Worm (Caenorhabditis elegans) whole organism, midembryonic: ENCODE results near the gene Y105C5B.9.
A peak's percentile ranks its signal among the peaks of the same experiment; 100 is the strongest.

Source experiments
- T22C8.4 ChIP-seq: fragments of 200-800 bp; sonication (Bioruptor generic); IDR thresholded peaks from 2 replicates; pipeline ENCODE4 v1.3.6; 2022; ENCODE audit warnings: missing genetic modification characterization, missing compliant biosample characterization
- cog-1 ChIP-seq: sonication (generic microtip); optimal IDR thresholded peaks from 2 replicates; lab custom pipeline; 2016; ENCODE audit warnings: missing genetic modification characterization, missing compliant biosample characterization
- flt-1 ChIP-seq: fragments of 200-800 bp; sonication (Bioruptor generic); IDR thresholded peaks from 2 replicates; pipeline ENCODE4 v1.3.6; 2022; ENCODE audit warnings: missing genetic modification characterization, missing compliant biosample characterization
- klf-2 ChIP-seq: fragments of 200-800 bp; sonication (Bioruptor generic); conservative IDR thresholded peaks from 2 replicates; pipeline ENCODE4 v1.3.6; 2022; ENCODE audit warnings: missing genetic modification reagents, missing genetic modification characterization, missing compliant biosample characterization
- med-1 ChIP-seq: sonication (generic microtip); optimal IDR thresholded peaks from 2 replicates; lab custom pipeline; 2017; ENCODE audit warnings: missing genetic modification characterization, mild to moderate bottlenecking, missing compliant biosample characterization, antibody characterized with exemption, missing genetic modification reagents; ENCODE audit not compliant: insufficient read depth
- ref-1 ChIP-seq: fragments of 200-800 bp; sonication (Bioruptor generic); conservative IDR thresholded peaks from 2 replicates; pipeline ENCODE4 v1.3.6; 2022; ENCODE audit warnings: missing genetic modification reagents, missing genetic modification characterization, missing compliant biosample characterization
- tab-1 ChIP-seq: fragments of 200-800 bp; sonication (Bioruptor generic); IDR thresholded peaks from 2 replicates; pipeline ENCODE4 v1.3.6; 2022; ENCODE audit warnings: missing genetic modification characterization, missing compliant biosample characterization
- ztf-23 ChIP-seq: fragments of 200-800 bp; sonication (Bioruptor generic); IDR thresholded peaks from 2 replicates; pipeline ENCODE4 v1.3.6; 2022; ENCODE audit warnings: missing genetic modification reagents, missing genetic modification characterization, missing compliant biosample characterization
- ztf-29 ChIP-seq: fragments of 200-800 bp; sonication (Bioruptor generic); IDR thresholded peaks from 2 replicates; pipeline ENCODE4 v1.3.6; 2022; ENCODE audit warnings: missing genetic modification reagents, missing genetic modification characterization, missing compliant biosample characterization

Gene Y105C5B.9

ce11 chrIV:15915061-15915460 is 15.3 kb upstream of the Y105C5B.9 start:
- TF ChIP-seq cog-1 (tag; lab: Kevin White, UChicago) (no peak), klf-2 (no peak), ztf-23 (GFP tag; lab: Robert Waterston, UW) (no peak), ztf-29 (no peak), med-1 (no peak), flt-1 (no peak), tab-1 (GFP tag; lab: Robert Waterston, UW) (no peak), ref-1 (GFP tag; lab: Robert Waterston, UW) (no peak), T22C8.4 (GFP tag; lab: Robert Waterston, UW) (no peak)

ce11 chrIV:15923000-15923399 is 7.4 kb upstream of the Y105C5B.9 start:
- TF ChIP-seq flt-1 (no peak), ztf-23 (GFP tag; lab: Robert Waterston, UW) (no peak), klf-2 (no peak), cog-1 (tag; lab: Kevin White, UChicago) (no peak)

- TF ChIP-seq tab-1 (GFP tag; lab: Robert Waterston, UW) (no peak), flt-1 (no peak), cog-1 (tag; lab: Kevin White, UChicago) (no peak), klf-2 (no peak), ztf-29 (no peak), T22C8.4 (GFP tag; lab: Robert Waterston, UW) (no peak), ztf-23 (GFP tag; lab: Robert Waterston, UW) (no peak), med-1 (no peak), ref-1 (GFP tag; lab: Robert Waterston, UW) (no peak)
Measured at ce11 chrIV:15926746-15927145, 3.6 kb upstream of the Y105C5B.9 start, which contains the start of gene Y105C5B.8. Gene Y105C5B.8 (minus strand): TSS chrIV:15926846.

- TF ChIP-seq flt-1 (no peak), ztf-23 (GFP tag; lab: Robert Waterston, UW) (no peak), ztf-29 (no peak), tab-1 (GFP tag; lab: Robert Waterston, UW) (no peak), klf-2 (no peak), T22C8.4 (GFP tag; lab: Robert Waterston, UW) (no peak), cog-1 (tag; lab: Kevin White, UChicago) (no peak), ref-1 (GFP tag; lab: Robert Waterston, UW) (no peak), med-1 (no peak)
Measured at ce11 chrIV:15929831-15930230, 550 bp upstream of the Y105C5B.9 start.

ce11 chrIV:15930694-15931093 is 313 bp downstream of the Y105C5B.9 start:
- no peak for TF ChIP-seq klf-2
- TF ChIP-seq T22C8.4 (GFP tag; lab: Robert Waterston, UW) = peak; percentile 65
- TF ChIP-seq med-1 = no peak

- TF ChIP-seq T22C8.4 (GFP tag; lab: Robert Waterston, UW) (no peak), ztf-23 (GFP tag; lab: Robert Waterston, UW) (peak; percentile 75), flt-1 (peak; percentile 77), ref-1 (GFP tag; lab: Robert Waterston, UW) (0 out of 2 replicates have a peak, but pooled peaks have one; percentile 49), ztf-29 (0 out of 2 replicates have a peak, but pooled peaks have one; percentile 43), med-1 (no peak), klf-2 (0 out of 2 replicates have a peak, but pooled peaks have one; percentile 52), tab-1 (GFP tag; lab: Robert Waterston, UW) (0 out of 2 replicates have a peak, but pooled peaks have one; percentile 25), cog-1 (tag; lab: Kevin White, UChicago) (no peak)
Measured at ce11 chrIV:15931176-15931575, 795 bp downstream of the Y105C5B.9 start.

ce11 chrIV:15931833-15932232 is 1.5 kb downstream of the Y105C5B.9 start:
- TF ChIP-seq ztf-29 (0 out of 2 replicates have a peak, but pooled peaks have one; percentile 36), flt-1 (no peak), klf-2 (no peak), cog-1 (tag; lab: Kevin White, UChicago) (peak; percentile 28), ref-1 (GFP tag; lab: Robert Waterston, UW) (0 out of 2 replicates have a peak, but pooled peaks have one; percentile 20), tab-1 (GFP tag; lab: Robert Waterston, UW) (peak; percentile 78), ztf-23 (GFP tag; lab: Robert Waterston, UW) (peak; percentile 76)

- TF ChIP-seq tab-1 (GFP tag; lab: Robert Waterston, UW) (no peak), cog-1 (tag; lab: Kevin White, UChicago) (no peak), T22C8.4 (GFP tag; lab: Robert Waterston, UW) (no peak), ztf-29 (no peak), klf-2 (no peak), ref-1 (GFP tag; lab: Robert Waterston, UW) (no peak), ztf-23 (GFP tag; lab: Robert Waterston, UW) (no peak), flt-1 (no peak), med-1 (no peak)
Measured at ce11 chrIV:15933814-15934213, 3.4 kb downstream of the Y105C5B.9 start, which contains the start of gene srv-16. Gene srv-16 (minus strand): TSS chrIV:15933914.

- TF ChIP-seq med-1 (no peak), klf-2 (no peak), tab-1 (GFP tag; lab: Robert Waterston, UW) (no peak), flt-1 (no peak), ref-1 (GFP tag; lab: Robert Waterston, UW) (no peak), ztf-29 (no peak), ztf-23 (GFP tag; lab: Robert Waterston, UW) (no peak), T22C8.4 (GFP tag; lab: Robert Waterston, UW) (no peak), cog-1 (tag; lab: Kevin White, UChicago) (no peak)
Measured at ce11 chrIV:15937088-15937487, 6.7 kb downstream of the Y105C5B.9 start.

ce11 chrIV:15938471-15938870 is 8.1 kb downstream of the Y105C5B.9 start:
- TF ChIP-seq tab-1 (GFP tag; lab: Robert Waterston, UW) = no peak
- no peak for TF ChIP-seq med-1
- TF ChIP-seq klf-2 = no peak

- TF ChIP-seq ztf-23 (GFP tag; lab: Robert Waterston, UW) = no peak
- TF ChIP-seq T22C8.4 (GFP tag; lab: Robert Waterston, UW) = no peak
- no peak for TF ChIP-seq ref-1 (GFP tag; lab: Robert Waterston, UW)
- no peak for TF ChIP-seq ztf-29
- TF ChIP-seq tab-1 (GFP tag; lab: Robert Waterston, UW) = no peak
- no peak for TF ChIP-seq cog-1 (tag; lab: Kevin White, UChicago)
- no peak for TF ChIP-seq med-1
- no peak for TF ChIP-seq klf-2
- no peak for TF ChIP-seq flt-1
Measured at ce11 chrIV:15940811-15941210, 10.4 kb downstream of the Y105C5B.9 start.
